Fruit fly (Drosophila melanogaster) Kc167 (cell line): ENCODE measurements around the gene CG14624.

Experiments used
- Myc ChIP-seq: fragments of >200 bp; optimal IDR thresholded peaks from 2 replicates; lab custom pipeline; 2017; ENCODE audit warnings: missing external identifiers
- insv ChIP-seq: fragments of >200 bp; optimal IDR thresholded peaks from 3 replicates; lab custom pipeline; 2018; ENCODE audit warnings: missing external identifiers
- ttk ChIP-seq: sonication (Bioruptor generic); optimal IDR thresholded peaks from 2 replicates; lab custom pipeline; 2017; ENCODE audit warnings: missing external identifiers

dm6 chrX:1229098-1229497 lies 22.6 kb downstream of the CG14624 start:
- TF ChIP-seq ttk (lab: Kevin White, UChicago) (no peak), Myc (no peak), insv (no peak)
